Worm (Caenorhabditis elegans) whole organism, late embryonic: ENCODE measurements around the gene F28C6.9.

Experiments used
- F13H6.1 ChIP-seq: sonication (generic microtip); optimal IDR thresholded peaks from 2 replicates; lab custom pipeline; 2016; ENCODE audit warnings: missing genetic modification characterization, missing compliant biosample characterization
- K02D7.2 ChIP-seq: sonication (generic microtip); optimal IDR thresholded peaks from 2 replicates; lab custom pipeline; 2017; ENCODE audit warnings: mild to moderate bottlenecking, missing genetic modification characterization, missing compliant biosample characterization
- ama-1 ChIP-seq: fragments of 150-350 bp; optimal IDR thresholded peaks from 2 replicates; lab custom pipeline; 2014
- ceh-24 ChIP-seq: sonication (generic microtip); optimal IDR thresholded peaks from 2 replicates; lab custom pipeline; 2016; ENCODE audit warnings: mild to moderate bottlenecking, missing genetic modification characterization, missing compliant biosample characterization
- ceh-31 ChIP-seq: sonication (generic microtip); optimal IDR thresholded peaks from 2 replicates; lab custom pipeline; 2016; ENCODE audit warnings: missing genetic modification characterization, missing compliant biosample characterization
- ceh-34 ChIP-seq: sonication (generic microtip); optimal IDR thresholded peaks from 2 replicates; lab custom pipeline; 2016; ENCODE audit warnings: mild to moderate bottlenecking, missing genetic modification characterization, missing compliant biosample characterization
- ceh-9 ChIP-seq: sonication (generic microtip); optimal IDR thresholded peaks from 2 replicates; lab custom pipeline; 2016; ENCODE audit warnings: mild to moderate bottlenecking, missing genetic modification characterization, inconsistent platforms, missing compliant biosample characterization
- fax-1 ChIP-seq: sonication (generic microtip); optimal IDR thresholded peaks from 2 replicates; lab custom pipeline; 2016; ENCODE audit warnings: missing genotype, missing genetic modification characterization, missing compliant biosample characterization
- fkh-10 ChIP-seq: fragments of 150-350 bp; optimal IDR thresholded peaks from 2 replicates; lab custom pipeline; 2014; ENCODE audit warnings: missing biosample characterization, missing genetic modification reagents, missing genetic modification characterization
- lin-11 ChIP-seq: fragments of 200-800 bp; sonication (Bioruptor generic); optimal IDR thresholded peaks from 2 replicates; lab custom pipeline; 2018; ENCODE audit warnings: mild to moderate bottlenecking, missing genetic modification characterization, missing compliant biosample characterization
- pha-2 ChIP-seq: sonication (generic microtip); optimal IDR thresholded peaks from 2 replicates; lab custom pipeline; 2017; ENCODE audit warnings: mild to moderate bottlenecking, missing genetic modification characterization, missing compliant biosample characterization
- pha-4 ChIP-seq: fragments of 150-350 bp; optimal IDR thresholded peaks from 2 replicates; lab custom pipeline; 2018; ENCODE audit warnings: missing biosample characterization, missing genetic modification reagents, missing genetic modification characterization
- pqm-1 ChIP-seq: sonication (generic microtip); optimal IDR thresholded peaks from 2 replicates; lab custom pipeline; 2016; ENCODE audit warnings: missing genetic modification characterization, missing compliant biosample characterization

ce11 chrII:8650644-8651159 is 40.7 kb upstream of the F28C6.9 start, which contains the start of gene pyr-1:
- TF ChIP-seq lin-11 (tag; lab: Kevin White, UChicago) (no peak), K02D7.2 (no peak), pha-2 (tag; lab: Kevin White, UChicago) (no peak), F13H6.1 (tag; lab: Kevin White, UChicago) (no peak), pha-4 (tag; lab: Kevin White, UChicago) (no peak), ama-1 (lab: Kevin White, UChicago) (no peak), ceh-34 (no peak), fkh-10 (GFP tag; lab: Kevin White, UChicago) (no peak), ceh-24 (tag; lab: Kevin White, UChicago) (no peak), fax-1 (tag; lab: Kevin White, UChicago) (no peak), pqm-1 (tag; lab: Kevin White, UChicago) (no peak), ceh-9 (tag; lab: Kevin White, UChicago) (no peak), ceh-31 (no peak)
